Fruit fly (Drosophila melanogaster): ENCODE data around the gene mld.

The mld gene

dm6 chr3R:24574123-24574522 is 11.3 kb upstream of the mld start:
- TF ChIP-seq Abd-B (GFP tag; optimal IDR thresholded peaks at IDR 0.05): no peak
- no peak for TF ChIP-seq GATAd (GFP tag; optimal IDR thresholded peaks at IDR 0.05)
- TF ChIP-seq h (GFP tag; optimal IDR thresholded peaks at IDR 0.05): peak; percentile 30
- TF ChIP-seq rgr (GFP tag; optimal IDR thresholded peaks at IDR 0.05): peak; percentile 46
- no peak for TF ChIP-seq jim (GFP tag; optimal IDR thresholded peaks at IDR 0.05)
- no peak for TF ChIP-seq tai (GFP tag; optimal IDR thresholded peaks at IDR 0.05)
- no peak for TF ChIP-seq Rel (GFP tag; optimal IDR thresholded peaks at IDR 0.05)
- no peak for TF ChIP-seq Rel (tag; optimal IDR thresholded peaks at IDR 0.05)
- TF ChIP-seq dmrt93B (GFP tag; optimal IDR thresholded peaks at IDR 0.05): no peak
- no peak for TF ChIP-seq Hr83 (GFP tag; optimal IDR thresholded peaks at IDR 0.05; ENCODE audit: poor library complexity, severe bottlenecking)
- TF ChIP-seq Mio (GFP tag; optimal IDR thresholded peaks at IDR 0.05): no peak
- peak; percentile 21 for TF ChIP-seq ey (GFP tag; optimal IDR thresholded peaks at IDR 0.05)
- peak in 1 of 2 experiments; percentile 43 for TF ChIP-seq foxo (GFP tag; optimal IDR thresholded peaks at IDR 0.05)
- TF ChIP-seq Vsx2 (GFP tag; optimal IDR thresholded peaks at IDR 0.05; ENCODE audit: partially characterized antibody): no peak
- TF ChIP-seq CrebA (GFP tag; optimal IDR thresholded peaks at IDR 0.05; ENCODE audit: borderline replicate concordance): no peak
- no peak for TF ChIP-seq brk (GFP tag; optimal IDR thresholded peaks at IDR 0.05)
- TF ChIP-seq Sp1 (GFP tag; optimal IDR thresholded peaks at IDR 0.05): peak; percentile 69
- peak; percentile 11 for TF ChIP-seq woc (GFP tag; optimal IDR thresholded peaks at IDR 0.05)
- TF ChIP-seq sv (GFP tag; optimal IDR thresholded peaks at IDR 0.05): peak; percentile 38
- no peak for TF ChIP-seq Dif (GFP tag; optimal IDR thresholded peaks at IDR 0.05; ENCODE audit: partially characterized antibody)
- no peak for TF ChIP-seq CG9705 (GFP tag; optimal IDR thresholded peaks at IDR 0.05)
- TF ChIP-seq dl (GFP tag; optimal IDR thresholded peaks at IDR 0.05; ENCODE audit: insufficient read depth in 1 of 2, partially characterized antibody in 2 of 2): no peak
- TF ChIP-seq psq (GFP tag; optimal IDR thresholded peaks at IDR 0.05): peak; percentile 31
- TF ChIP-seq usp (GFP tag; optimal IDR thresholded peaks at IDR 0.05): no peak
- TF ChIP-seq Dfd (GFP tag; optimal IDR thresholded peaks at IDR 0.05): peak; percentile 3
- TF ChIP-seq lola (GFP tag; optimal IDR thresholded peaks at IDR 0.05): no peak
- TF ChIP-seq sage (GFP tag; optimal IDR thresholded peaks at IDR 0.05): no peak
- TF ChIP-seq pan (optimal IDR thresholded peaks at IDR 0.05): no peak
- no peak for TF ChIP-seq br (GFP tag; optimal IDR thresholded peaks at IDR 0.05)
- no peak for TF ChIP-seq dsf (GFP tag; optimal IDR thresholded peaks at IDR 0.05; ENCODE audit: borderline replicate concordance)
- TF ChIP-seq HLH106 (tag; optimal IDR thresholded peaks at IDR 0.05): peak; percentile 64
- TF ChIP-seq Hnf4 (GFP tag; optimal IDR thresholded peaks at IDR 0.05): no peak
- no peak for TF ChIP-seq CG32264 (GFP tag; optimal IDR thresholded peaks at IDR 0.05)
- no peak for TF ChIP-seq Jra (GFP tag; optimal IDR thresholded peaks at IDR 0.05)
- TF ChIP-seq Hr78 (GFP tag; optimal IDR thresholded peaks at IDR 0.05): no peak
- TF ChIP-seq OdsH (GFP tag; optimal IDR thresholded peaks at IDR 0.05): peak; percentile 49
- peak; percentile 49 for TF ChIP-seq fru (GFP tag; optimal IDR thresholded peaks at IDR 0.05)
- no peak for TF ChIP-seq Myc (optimal IDR thresholded peaks at IDR 0.05)
- no peak for TF ChIP-seq N (GFP tag; optimal IDR thresholded peaks at IDR 0.05)

dm6 chr3R:24575109-24575508 is 10.3 kb upstream of the mld start:
- no peak for TF ChIP-seq Rel (GFP tag; optimal IDR thresholded peaks at IDR 0.05)
- TF ChIP-seq Rel (tag; optimal IDR thresholded peaks at IDR 0.05): no peak
- TF ChIP-seq dl (GFP tag; optimal IDR thresholded peaks at IDR 0.05; ENCODE audit: insufficient read depth in 1 of 2, partially characterized antibody in 2 of 2): no peak
- no peak for TF ChIP-seq fru (GFP tag; optimal IDR thresholded peaks at IDR 0.05)
- no peak for TF ChIP-seq Sp1 (GFP tag; optimal IDR thresholded peaks at IDR 0.05)
- TF ChIP-seq CrebA (GFP tag; optimal IDR thresholded peaks at IDR 0.05; ENCODE audit: borderline replicate concordance): no peak
- no peak for TF ChIP-seq Myc (optimal IDR thresholded peaks at IDR 0.05)
- no peak for TF ChIP-seq br (GFP tag; optimal IDR thresholded peaks at IDR 0.05)
- no peak for TF ChIP-seq N (GFP tag; optimal IDR thresholded peaks at IDR 0.05)
- no peak for TF ChIP-seq brk (GFP tag; optimal IDR thresholded peaks at IDR 0.05)
